Worm (Caenorhabditis elegans): ENCODE results near the gene zig-6.
A peak's percentile ranks its signal among the peaks of the same experiment; 100 is the strongest.

Gene zig-6

ce11 chrX:5214790-5215189 lies 25.9 kb upstream of the zig-6 start:
- TF ChIP-seq unc-62 (GFP tag; optimal IDR thresholded peaks at IDR 0.05 in 1 of 2) (peak in 1 of 2 experiments; percentile 80), unc-62 (tag; optimal IDR thresholded peaks at IDR 0.05) (no peak), set-16 (GFP tag; IDR thresholded peaks at IDR 0.05) (peak; percentile 90), lin-13 (GFP tag; optimal IDR thresholded peaks at IDR 0.05) (no peak), snpc-1.2 (GFP tag; IDR thresholded peaks at IDR 0.05) (0 out of 2 replicates have a peak, but pooled peaks have one; percentile 15), T26A8.4 (GFP tag; IDR thresholded peaks at IDR 0.05) (no peak), egl-43 (GFP tag; IDR thresholded peaks at IDR 0.05) (0 out of 2 replicates have a peak, but pooled peaks have one; percentile 18), D1046.2 (GFP tag; IDR thresholded peaks at IDR 0.05) (0 out of 2 replicates have a peak, but pooled peaks have one; percentile 22)

- peak in 1 of 2 experiments; percentile 45 for TF ChIP-seq lsy-2 (tag; optimal IDR thresholded peaks at IDR 0.05)
- peak in 1 of 2 experiments; percentile 47 for TF ChIP-seq daf-16 (GFP tag; optimal IDR thresholded peaks at IDR 0.05)
- peak; percentile 97 for TF ChIP-seq daf-16 (tag; optimal IDR thresholded peaks at IDR 0.05)
- no peak for TF ChIP-seq ceh-82 (tag; optimal IDR thresholded peaks at IDR 0.05)
- peak in 1 of 2 experiments; percentile 83 for TF ChIP-seq unc-62 (GFP tag; optimal IDR thresholded peaks at IDR 0.05 in 1 of 2)
- no peak for TF ChIP-seq unc-62 (tag; optimal IDR thresholded peaks at IDR 0.05)
- no peak for TF ChIP-seq spr-1 (tag; optimal IDR thresholded peaks at IDR 0.05)
- TF ChIP-seq hlh-30 (tag; optimal IDR thresholded peaks at IDR 0.05; ENCODE audit: insufficient read depth): peak; percentile 70
- peak; percentile 2 for TF ChIP-seq nhr-6 (tag; optimal IDR thresholded peaks at IDR 0.05)
- no peak for TF ChIP-seq attf-4 (tag; optimal IDR thresholded peaks at IDR 0.05)
- TF ChIP-seq hif-1 (tag; optimal IDR thresholded peaks at IDR 0.05): peak in 1 of 2 experiments; percentile 61
- TF ChIP-seq mes-2 (tag; optimal IDR thresholded peaks at IDR 0.05; ENCODE audit: poor library complexity, severe bottlenecking): peak; percentile 31
- peak; percentile 46 for TF ChIP-seq mep-1 (tag; optimal IDR thresholded peaks at IDR 0.05)
- TF ChIP-seq nhr-28 (tag; optimal IDR thresholded peaks at IDR 0.05): peak; percentile 97
- TF ChIP-seq egl-27 (tag; optimal IDR thresholded peaks at IDR 0.05): no peak
- no peak for TF ChIP-seq zfp-3 (GFP tag; conservative IDR thresholded peaks at IDR 0.05)
- TF ChIP-seq daf-8 (GFP tag; IDR thresholded peaks at IDR 0.05): no peak
- TF ChIP-seq egl-43 (GFP tag; IDR thresholded peaks at IDR 0.05): no peak
- TF ChIP-seq ceh-20 (GFP tag; IDR thresholded peaks at IDR 0.05): no peak
- no peak for TF ChIP-seq F26F4.8 (GFP tag; conservative IDR thresholded peaks at IDR 0.05)
- no peak for TF ChIP-seq rbr-2 (tag; optimal IDR thresholded peaks at IDR 0.05)
- TF ChIP-seq tra-1 (GFP tag; IDR thresholded peaks at IDR 0.05): peak; percentile 66
- peak; percentile 42 for TF ChIP-seq T20F7.1 (GFP tag; optimal IDR thresholded peaks at IDR 0.05)
- TF ChIP-seq pqm-1 (tag; optimal IDR thresholded peaks at IDR 0.05): peak; percentile 96
- TF ChIP-seq zip-2 (tag; optimal IDR thresholded peaks at IDR 0.05): no peak
- no peak for TF ChIP-seq unc-130 (GFP tag; optimal IDR thresholded peaks at IDR 0.05)
- peak; percentile 96 for TF ChIP-seq hlh-11 (tag; optimal IDR thresholded peaks at IDR 0.05)
- TF ChIP-seq Y48G9A.11 (GFP tag; IDR thresholded peaks at IDR 0.05): no peak
- TF ChIP-seq skn-1 (tag; optimal IDR thresholded peaks at IDR 0.05): no peak
- TF ChIP-seq F49E8.2 (tag; optimal IDR thresholded peaks at IDR 0.05; ENCODE audit: borderline replicate concordance): no peak
- TF ChIP-seq madf-9 (GFP tag; conservative IDR thresholded peaks at IDR 0.05): no peak
- TF ChIP-seq mxl-3 (GFP tag; optimal IDR thresholded peaks at IDR 0.05): peak; percentile 77
- TF ChIP-seq Y105C5A.15 (GFP tag; IDR thresholded peaks at IDR 0.05): no peak
- TF ChIP-seq lin-13 (GFP tag; optimal IDR thresholded peaks at IDR 0.05): peak; percentile 55
- TF ChIP-seq ceh-28 (tag; optimal IDR thresholded peaks at IDR 0.05): no peak
- 0 out of 2 replicates have a peak, but pooled peaks have one; percentile 14 for TF ChIP-seq T26A8.4 (GFP tag; IDR thresholded peaks at IDR 0.05)
- TF ChIP-seq php-3 (GFP tag; IDR thresholded peaks at IDR 0.05): peak; percentile 90
- no peak for TF ChIP-seq lir-3 (tag; optimal IDR thresholded peaks at IDR 0.05)
- peak; percentile 43 for TF ChIP-seq nhr-48 (tag; optimal IDR thresholded peaks at IDR 0.05)
- peak; percentile 93 for TF ChIP-seq dmd-6 (GFP tag; IDR thresholded peaks at IDR 0.05)
- TF ChIP-seq nhr-102 (tag; optimal IDR thresholded peaks at IDR 0.05): peak; percentile 46
- TF ChIP-seq duxl-1 (tag; optimal IDR thresholded peaks at IDR 0.05; ENCODE audit: poor library complexity): no peak
- peak; percentile 4 for TF ChIP-seq aha-1 (tag)
- TF ChIP-seq nhr-10 (tag; optimal IDR thresholded peaks at IDR 0.05): peak; percentile 67
- TF ChIP-seq lin-1 (GFP tag; IDR thresholded peaks at IDR 0.05): no peak; the same call in 1 of the 2 replicates
- no peak for TF ChIP-seq fos-1 (tag; optimal IDR thresholded peaks at IDR 0.05)
Measured at ce11 chrX:5213565-5213964, 24.7 kb upstream of the zig-6 start.
